Worm (Caenorhabditis elegans): ENCODE results near the gene C14F11.7.

The C14F11.7 gene

ce11 chrX:6207687-6208088, 675 bp downstream of the C14F11.7 start, which contains the start of gene T13C5.6:
Gene T13C5.6 (minus strand): TSS chrX:6207687.
- peak; percentile 98 for TF ChIP-seq him-1 (tag; optimal IDR thresholded peaks at IDR 0.05)
- peak; percentile 91 for TF ChIP-seq dao-5 (tag; optimal IDR thresholded peaks at IDR 0.05)
- peak; percentile 57 for TF ChIP-seq W03F9.2 (tag; optimal IDR thresholded peaks at IDR 0.05)

ce11 chrX:6206305-6206704, 2.1 kb downstream of the C14F11.7 start, which contains the start of gene mtp-18:
Gene mtp-18 (minus strand): TSS chrX:6206405.
- no peak for TF ChIP-seq dao-5 (tag; optimal IDR thresholded peaks at IDR 0.05)
- no peak for TF ChIP-seq him-1 (tag; optimal IDR thresholded peaks at IDR 0.05)
- no peak for TF ChIP-seq W03F9.2 (tag; optimal IDR thresholded peaks at IDR 0.05)

ce11 chrX:6205325-6205724, 3.0 kb downstream of the C14F11.7 start:
- TF ChIP-seq W03F9.2 (tag; optimal IDR thresholded peaks at IDR 0.05) (no peak), him-1 (tag; optimal IDR thresholded peaks at IDR 0.05) (no peak), dao-5 (tag; optimal IDR thresholded peaks at IDR 0.05) (no peak)

- TF ChIP-seq W03F9.2 (tag; optimal IDR thresholded peaks at IDR 0.05), result peak; percentile 25
- TF ChIP-seq him-1 (tag; optimal IDR thresholded peaks at IDR 0.05), result no peak
Measured at ce11 chrX:6204696-6205232, 3.6 kb downstream of the C14F11.7 start, which contains the start of gene bca-1. Gene bca-1 (minus strand): TSS chrX:6204746.

ce11 chrX:6203315-6203714, 5.0 kb downstream of the C14F11.7 start:
- TF ChIP-seq dao-5 (tag; optimal IDR thresholded peaks at IDR 0.05), result no peak
- TF ChIP-seq W03F9.2 (tag; optimal IDR thresholded peaks at IDR 0.05), result no peak
- no peak for TF ChIP-seq him-1 (tag; optimal IDR thresholded peaks at IDR 0.05)

- TF ChIP-seq W03F9.2 (tag; optimal IDR thresholded peaks at IDR 0.05) (no peak), him-1 (tag; optimal IDR thresholded peaks at IDR 0.05) (no peak), dao-5 (tag; optimal IDR thresholded peaks at IDR 0.05) (no peak)
Measured at ce11 chrX:6202809-6203208, 5.6 kb downstream of the C14F11.7 start.

ce11 chrX:6201542-6201941, 6.8 kb downstream of the C14F11.7 start:
- TF ChIP-seq dao-5 (tag; optimal IDR thresholded peaks at IDR 0.05) (no peak), him-1 (tag; optimal IDR thresholded peaks at IDR 0.05) (no peak), W03F9.2 (tag; optimal IDR thresholded peaks at IDR 0.05) (no peak)

ce11 chrX:6196627-6197026, 11.7 kb downstream of the C14F11.7 start, which contains the start of gene daf-9:
Gene daf-9 (plus strand): TSS chrX:6196927.
- no peak for TF ChIP-seq dao-5 (tag; optimal IDR thresholded peaks at IDR 0.05)
- TF ChIP-seq W03F9.2 (tag; optimal IDR thresholded peaks at IDR 0.05), result no peak
- no peak for TF ChIP-seq him-1 (tag; optimal IDR thresholded peaks at IDR 0.05)

- no peak for TF ChIP-seq dao-5 (tag; optimal IDR thresholded peaks at IDR 0.05)
- no peak for TF ChIP-seq W03F9.2 (tag; optimal IDR thresholded peaks at IDR 0.05)
Measured at ce11 chrX:6194191-6194724, 14.1 kb downstream of the C14F11.7 start, which contains the start of gene ceh-54. Gene ceh-54 (minus strand): TSS chrX:6194241.

- TF ChIP-seq him-1 (tag; optimal IDR thresholded peaks at IDR 0.05), result no peak
- TF ChIP-seq W03F9.2 (tag; optimal IDR thresholded peaks at IDR 0.05), result no peak
- TF ChIP-seq dao-5 (tag; optimal IDR thresholded peaks at IDR 0.05), result no peak
Measured at ce11 chrX:6189955-6190354, 18.4 kb downstream of the C14F11.7 start, which contains the start of gene T13C5.9. Gene T13C5.9 (plus strand): TSS chrX:6190255.

ce11 chrX:6187848-6188247, 20.5 kb downstream of the C14F11.7 start, which contains the start of gene T13C5.10:
Gene T13C5.10 (plus strand): TSS chrX:6188148.
- TF ChIP-seq dao-5 (tag; optimal IDR thresholded peaks at IDR 0.05), result no peak
- TF ChIP-seq him-1 (tag; optimal IDR thresholded peaks at IDR 0.05), result no peak
- no peak for TF ChIP-seq W03F9.2 (tag; optimal IDR thresholded peaks at IDR 0.05)

- no peak for TF ChIP-seq him-1 (tag; optimal IDR thresholded peaks at IDR 0.05)
- no peak for TF ChIP-seq W03F9.2 (tag; optimal IDR thresholded peaks at IDR 0.05)
- no peak for TF ChIP-seq dao-5 (tag; optimal IDR thresholded peaks at IDR 0.05)
Measured at ce11 chrX:6184709-6185108, 23.7 kb downstream of the C14F11.7 start, which contains the start of gene T13C5.2. Gene T13C5.2 (plus strand): TSS chrX:6185009.

- no peak for TF ChIP-seq him-1 (tag; optimal IDR thresholded peaks at IDR 0.05)
- no peak for TF ChIP-seq dao-5 (tag; optimal IDR thresholded peaks at IDR 0.05)
- TF ChIP-seq W03F9.2 (tag; optimal IDR thresholded peaks at IDR 0.05), result no peak
Measured at ce11 chrX:6180293-6180692, 28.1 kb downstream of the C14F11.7 start, which contains the start of gene T13C5.7. Gene T13C5.7 (plus strand): TSS chrX:6180593.

- no peak for TF ChIP-seq W03F9.2 (tag; optimal IDR thresholded peaks at IDR 0.05)
- no peak for TF ChIP-seq dao-5 (tag; optimal IDR thresholded peaks at IDR 0.05)
- TF ChIP-seq him-1 (tag; optimal IDR thresholded peaks at IDR 0.05), result no peak
Measured at ce11 chrX:6178989-6179388, 29.4 kb downstream of the C14F11.7 start.

Data from whole organism, L4/young adult.